Fruit fly (Drosophila melanogaster) whole organism, embryonic: ENCODE results near the gene CG32369.

Source experiments
- Bteb2 ChIP-seq: fragments of 200-800 bp; sonication (Bioruptor generic); optimal IDR thresholded peaks from 2 replicates; lab custom pipeline; 2016; ENCODE audit warnings: missing biosample characterization, missing genetic modification characterization
- CG10147 ChIP-seq: fragments of 200-800 bp; sonication (Bioruptor generic); optimal IDR thresholded peaks from 2 replicates; lab custom pipeline; 2019; ENCODE audit warnings: missing biosample characterization, mild to moderate bottlenecking, missing genetic modification characterization, moderate library complexity
- CG10366 ChIP-seq: fragments of 200-800 bp; sonication (Bioruptor generic); IDR thresholded peaks from 2 replicates; pipeline ENCODE4 v1.3.6; 2022; ENCODE audit warnings: missing biosample characterization, missing genetic modification characterization
- CG10959 ChIP-seq: fragments of 200-800 bp; sonication (Bioruptor generic); IDR thresholded peaks from 2 replicates; pipeline ENCODE4 v1.3.6; 2022; ENCODE audit warnings: missing biosample characterization, missing genetic modification characterization
- CG15073 ChIP-seq: fragments of 200-800 bp; sonication (Bioruptor generic); optimal IDR thresholded peaks from 2 replicates; lab custom pipeline; 2016; ENCODE audit warnings: missing biosample characterization, missing genetic modification characterization
- CG15696 ChIP-seq: fragments of 200-800 bp; sonication (Bioruptor generic); optimal IDR thresholded peaks from 2 replicates; lab custom pipeline; 2019; ENCODE audit warnings: missing biosample characterization, mild to moderate bottlenecking, missing genetic modification characterization, moderate library complexity
- CG16815 ChIP-seq: fragments of 200-800 bp; sonication (Bioruptor generic); optimal IDR thresholded peaks from 3 replicates; lab custom pipeline; 2017; ENCODE audit warnings: missing biosample characterization, mild to moderate bottlenecking, missing genetic modification characterization
- CG17612 ChIP-seq: fragments of 200-800 bp; sonication (Bioruptor generic); IDR thresholded peaks from 2 replicates; pipeline ENCODE4 v1.3.6; 2022; ENCODE audit warnings: missing biosample characterization, missing genetic modification characterization
- CG17912 ChIP-seq: fragments of 200-800 bp; sonication (Bioruptor generic); optimal IDR thresholded peaks from 2 replicates; lab custom pipeline; 2018; ENCODE audit warnings: missing biosample characterization, mild to moderate bottlenecking, missing genetic modification characterization
- CG18476 ChIP-seq: fragments of 200-800 bp; sonication (Bioruptor generic); optimal IDR thresholded peaks from 2 replicates; lab custom pipeline; 2016; ENCODE audit warnings: missing biosample characterization, mild to moderate bottlenecking, missing genetic modification characterization
- CG2116 ChIP-seq: fragments of 200-800 bp; sonication (Bioruptor generic); optimal IDR thresholded peaks from 3 replicates; lab custom pipeline; 2018; ENCODE audit warnings: missing biosample characterization, mild to moderate bottlenecking, missing genetic modification characterization
- CG2120 ChIP-seq: fragments of 200-800 bp; sonication (Bioruptor generic); optimal IDR thresholded peaks from 3 replicates; lab custom pipeline; 2016; ENCODE audit warnings: missing biosample characterization, missing genetic modification characterization
- CG2875 ChIP-seq: fragments of 200-800 bp; sonication (Bioruptor generic); optimal IDR thresholded peaks from 2 replicates; lab custom pipeline; 2017; ENCODE audit warnings: missing biosample characterization, mild to moderate bottlenecking, missing genetic modification characterization, missing genetic modification reagents
- CG2889 ChIP-seq: fragments of 200-800 bp; sonication (Bioruptor generic); IDR thresholded peaks from 3 replicates; pipeline ENCODE4 v1.3.6; 2022; ENCODE audit warnings: missing biosample characterization, missing genetic modification characterization
- CG42726 ChIP-seq: fragments of 200-800 bp; sonication (Bioruptor generic); IDR thresholded peaks from 2 replicates; pipeline ENCODE4 v1.3.6; 2022; ENCODE audit warnings: missing biosample characterization, missing genetic modification characterization; ENCODE audit not compliant: partially characterized antibody
- CG4424 ChIP-seq: fragments of 200-800 bp; sonication (Bioruptor generic); optimal IDR thresholded peaks from 3 replicates; lab custom pipeline; 2016; ENCODE audit warnings: missing biosample characterization, missing genetic modification characterization
- CG6791 ChIP-seq: fragments of 200-800 bp; sonication (Bioruptor generic); IDR thresholded peaks from 3 replicates; pipeline ENCODE4 v1.3.6; 2022; ENCODE audit warnings: missing biosample characterization, missing genetic modification characterization; ENCODE audit not compliant: partially characterized antibody
- CG7372 ChIP-seq: fragments of 200-800 bp; sonication (Bioruptor generic); IDR thresholded peaks from 2 replicates; pipeline ENCODE4 v1.3.6; 2022; ENCODE audit warnings: missing biosample characterization, missing genetic modification characterization
- CG7786 ChIP-seq: fragments of 200-800 bp; sonication (Bioruptor generic); optimal IDR thresholded peaks from 2 replicates; lab custom pipeline; 2016; ENCODE audit warnings: missing biosample characterization, missing genetic modification characterization
- CG7839 ChIP-seq: fragments of 200-800 bp; sonication (Bioruptor generic); optimal IDR thresholded peaks from 3 replicates; lab custom pipeline; 2018; ENCODE audit warnings: missing biosample characterization, mild to moderate bottlenecking, missing genetic modification characterization, moderate library complexity
- CG8924 ChIP-seq: fragments of 200-800 bp; optimal IDR thresholded peaks from 3 replicates; lab custom pipeline; 2019; ENCODE audit warnings: missing biosample characterization, mild to moderate bottlenecking, missing genetic modification characterization, moderate library complexity
- CG9932 ChIP-seq: fragments of 200-800 bp; sonication (Bioruptor generic); IDR thresholded peaks from 2 replicates; pipeline ENCODE4 v1.3.6; 2022; ENCODE audit warnings: missing biosample characterization, missing genetic modification characterization
- CTCF ChIP-seq: fragments of 200-800 bp; sonication (Bioruptor generic); optimal IDR thresholded peaks from 2 replicates; lab custom pipeline; 2017; ENCODE audit warnings: missing biosample characterization, mild to moderate bottlenecking, missing genetic modification characterization, moderate library complexity
- Deaf1 ChIP-seq: fragments of 200-800 bp; optimal IDR thresholded peaks from 3 replicates; lab custom pipeline; 2019; ENCODE audit warnings: missing biosample characterization, mild to moderate bottlenecking, missing genetic modification characterization, moderate library complexity
- Dek ChIP-seq: fragments of 200-800 bp; sonication (Bioruptor generic); optimal IDR thresholded peaks from 3 replicates; lab custom pipeline; 2019; ENCODE audit warnings: missing biosample characterization, mild to moderate bottlenecking, missing genetic modification characterization, moderate library complexity
- Dp ChIP-seq: fragments of 200-800 bp; sonication (Bioruptor generic); optimal IDR thresholded peaks from 2 replicates; lab custom pipeline; 2018; ENCODE audit warnings: missing biosample characterization, mild to moderate bottlenecking, missing genetic modification characterization, moderate library complexity
- Fer1 ChIP-seq: fragments of 200-800 bp; sonication (Bioruptor generic); optimal IDR thresholded peaks from 2 replicates; lab custom pipeline; 2017; ENCODE audit warnings: missing biosample characterization, mild to moderate bottlenecking, missing genetic modification characterization
- H15 ChIP-seq: fragments of 200-800 bp; sonication (Bioruptor generic); IDR thresholded peaks from 3 replicates; pipeline ENCODE4 v1.3.6; 2022; ENCODE audit warnings: missing biosample characterization, missing genetic modification characterization
- Jarid2 ChIP-seq: fragments of 200-800 bp; sonication (Bioruptor generic); optimal IDR thresholded peaks from 3 replicates; lab custom pipeline; 2017; ENCODE audit warnings: mild to moderate bottlenecking, missing biosample characterization, missing genetic modification reagents, missing genetic modification characterization
- Lim3 ChIP-seq: fragments of 200-800 bp; sonication (Bioruptor generic); IDR thresholded peaks from 2 replicates; pipeline ENCODE4 v1.3.6; 2022; ENCODE audit warnings: missing biosample characterization, missing genetic modification characterization
- Mes4 ChIP-seq: fragments of 200-800 bp; sonication (Bioruptor generic); optimal IDR thresholded peaks from 2 replicates; lab custom pipeline; 2016; ENCODE audit warnings: missing biosample characterization, missing genetic modification characterization
- Oli ChIP-seq: fragments of 200-800 bp; sonication (Bioruptor generic); optimal IDR thresholded peaks from 2 replicates; lab custom pipeline; 2018; ENCODE audit warnings: missing biosample characterization, mild to moderate bottlenecking, missing genetic modification characterization, moderate library complexity
- Ravus ChIP-seq: fragments of 200-800 bp; sonication (Bioruptor generic); IDR thresholded peaks from 2 replicates; pipeline ENCODE4 v1.3.6; 2022; ENCODE audit warnings: missing biosample characterization, missing genetic modification characterization
- bowl ChIP-seq: fragments of 200-800 bp; sonication (Bioruptor generic); IDR thresholded peaks from 2 replicates; pipeline ENCODE4 v1.3.6; 2022; ENCODE audit warnings: missing biosample characterization, missing genetic modification characterization
- br ChIP-seq: fragments of >200 bp; optimal IDR thresholded peaks from 2 replicates; lab custom pipeline; 2017
- corto ChIP-seq: fragments of 200-800 bp; sonication (Bioruptor generic); optimal IDR thresholded peaks from 2 replicates; lab custom pipeline; 2016; ENCODE audit warnings: missing biosample characterization, mild to moderate bottlenecking, missing genetic modification characterization, moderate library complexity
- crc ChIP-seq: fragments of 200-800 bp; sonication (Bioruptor generic); optimal IDR thresholded peaks from 2 replicates; lab custom pipeline; 2016; ENCODE audit warnings: missing biosample characterization, missing genetic modification characterization
- cwo ChIP-seq: fragments of 200-800 bp; sonication (Bioruptor generic); optimal IDR thresholded peaks from 3 replicates; lab custom pipeline; 2017; ENCODE audit warnings: missing biosample characterization, missing genetic modification characterization, mild to moderate bottlenecking, moderate library complexity, missing genetic modification reagents
- dati ChIP-seq: fragments of 200-800 bp; sonication (Bioruptor generic); IDR thresholded peaks from 2 replicates; pipeline ENCODE4 v1.3.6; 2022; ENCODE audit warnings: missing biosample characterization, missing genetic modification characterization
- disco-r ChIP-seq: fragments of 200-800 bp; sonication (Bioruptor generic); optimal IDR thresholded peaks from 2 replicates; lab custom pipeline; 2016; ENCODE audit warnings: missing biosample characterization, missing genetic modification characterization
- dmrt99B ChIP-seq: fragments of 200-800 bp; sonication (Bioruptor generic); optimal IDR thresholded peaks from 2 replicates; lab custom pipeline; 2018; ENCODE audit warnings: missing biosample characterization, mild to moderate bottlenecking, missing genetic modification characterization, moderate library complexity
- fd102C ChIP-seq: fragments of 200-800 bp; sonication (Bioruptor generic); optimal IDR thresholded peaks from 2 replicates; lab custom pipeline; 2018; ENCODE audit warnings: missing biosample characterization, mild to moderate bottlenecking, missing genetic modification characterization, moderate library complexity
- ken ChIP-seq: fragments of 200-800 bp; sonication (Bioruptor generic); IDR thresholded peaks from 3 replicates; pipeline ENCODE4 v1.3.6; 2022; ENCODE audit warnings: missing biosample characterization, missing genetic modification characterization
- pan ChIP-seq, 4 experiments: fragments of >200 bp in 3 of 4; fragments of 200-800 bp in 1 of 4; sonication (Bioruptor generic) in 1 of 4; optimal IDR thresholded peaks in 3 of 4; IDR thresholded peaks in 1 of 4; 2 replicates each; pipeline versions ENCODE4 v1.3.6 to Lab custom; 2017 to 2022; ENCODE audit warnings: missing biosample characterization in 2 of 4, missing genetic modification characterization in 2 of 4, mixed read lengths in 1 of 4
- sima ChIP-seq: fragments of 200-800 bp; sonication (Bioruptor generic); optimal IDR thresholded peaks from 2 replicates; lab custom pipeline; 2016; ENCODE audit warnings: missing biosample characterization, missing genetic modification characterization
- sr ChIP-seq: fragments of 200-800 bp; sonication (Bioruptor generic); IDR thresholded peaks from 3 replicates; pipeline ENCODE4 v1.3.6; 2022; ENCODE audit warnings: missing biosample characterization, missing genetic modification characterization
- tll ChIP-seq, 2 experiments: fragments of 200-800 bp in 1 of 2; fragments of >200 bp in 1 of 2; sonication (Bioruptor generic) in 1 of 2; optimal IDR thresholded peaks; 2 replicates each; lab custom pipeline; 2017 to 2019; ENCODE audit warnings: missing biosample characterization in 2 of 2, missing genetic modification characterization in 2 of 2, mild to moderate bottlenecking in 1 of 2, moderate library complexity in 1 of 2
- tup ChIP-seq: fragments of 200-800 bp; sonication (Bioruptor generic); optimal IDR thresholded peaks from 2 replicates; lab custom pipeline; 2016; ENCODE audit warnings: missing biosample characterization, mild to moderate bottlenecking, missing genetic modification characterization, moderate library complexity
- twi ChIP-seq: fragments of 200-800 bp; optimal IDR thresholded peaks from 2 replicates; lab custom pipeline; 2019; ENCODE audit warnings: missing biosample characterization, mild to moderate bottlenecking, missing genetic modification characterization, moderate library complexity
- wek ChIP-seq: fragments of 200-800 bp; sonication (Bioruptor generic); optimal IDR thresholded peaks from 3 replicates; lab custom pipeline; 2018; ENCODE audit warnings: missing biosample characterization, mild to moderate bottlenecking, missing genetic modification characterization, moderate library complexity

CG32369 gene

DNA sequence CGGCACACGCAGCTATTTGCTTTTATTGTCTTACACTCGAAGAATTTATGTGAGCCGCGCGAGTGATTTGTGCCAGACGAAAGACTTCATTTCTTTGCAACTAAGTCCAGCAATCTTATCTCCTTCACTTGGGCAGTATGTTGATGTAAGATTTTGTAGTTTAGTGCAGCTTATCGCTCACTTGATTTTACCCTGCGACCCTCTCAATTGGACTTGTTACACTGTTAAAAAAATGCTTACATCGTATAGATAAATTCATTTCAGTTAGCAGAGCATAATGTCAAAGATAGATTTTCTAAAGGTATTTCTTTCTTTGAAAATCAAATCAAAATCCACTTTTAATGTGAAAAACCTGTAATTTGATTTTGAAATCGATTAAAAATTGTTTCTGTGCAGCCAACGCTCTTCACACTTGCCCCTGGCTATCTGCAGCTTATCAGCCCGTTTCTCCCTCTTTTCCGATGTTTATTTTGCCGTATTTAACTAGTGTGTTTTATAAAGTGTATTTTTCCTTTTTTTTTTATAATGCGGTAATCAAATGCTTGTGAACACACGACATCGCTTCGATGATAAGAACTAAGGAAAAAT is 41.2 kb upstream of the CG32369 start (continued):
- TF ChIP-seq br (lab: Kevin White, UChicago) (no peak), sr (no peak), tll (GFP tag; optimal IDR thresholded peaks at IDR 0.05; lab: Kevin White, UChicago) (no peak), fd102C (GFP tag; lab: Kevin White, UChicago) (no peak), Dek (tag; lab: Kevin White, UChicago) (peak; percentile 84), Jarid2 (GFP tag; lab: Kevin White, UChicago) (peak; percentile 60), CG15696 (tag; lab: Kevin White, UChicago) (peak; percentile 55), pan (optimal IDR thresholded peaks at IDR 0.05; lab: Kevin White, UChicago) (no peak), pan (GFP tag; optimal IDR thresholded peaks at IDR 0.05 in 1 of 2, IDR thresholded peaks at IDR 0.05 in 1 of 2) (peak in 1 of 2 experiments; percentile 92), CG17612 (GFP tag; lab: Robert Waterston, UW) (peak; percentile 54), Mes4 (GFP tag; lab: Kevin White, UChicago) (peak; percentile 74), bowl (GFP tag; lab: Robert Waterston, UW) (no peak; the same call in 1 of the 2 replicates), CG2889 (peak; percentile 61; the same call in 2 of the 3 replicates), CG8924 (tag; lab: Kevin White, UChicago) (peak; percentile 87), CG10959 (GFP tag; lab: Robert Waterston, UW) (peak; percentile 39; the same call in 1 of the 2 replicates), CG18476 (GFP tag; lab: Kevin White, UChicago) (peak; percentile 83), crc (GFP tag; lab: Kevin White, UChicago) (peak; percentile 91), Fer1 (GFP tag; lab: Kevin White, UChicago) (peak; percentile 95), Deaf1 (peak; percentile 68), CG42726 (no peak), CG10147 (GFP tag; lab: Kevin White, UChicago) (peak; percentile 89), CG6791 (GFP tag; lab: Robert Waterston, UW) (no peak), CG10366 (GFP tag; lab: Robert Waterston, UW) (peak; percentile 85), dati (GFP tag; lab: Robert Waterston, UW) (peak; percentile 47; the same call in 1 of the 2 replicates), H15 (GFP tag; lab: Robert Waterston, UW) (peak; percentile 87), CG16815 (peak; percentile 54), cwo (GFP tag; lab: Kevin White, UChicago) (peak; percentile 94), Ravus (peak; percentile 68), sima (GFP tag; lab: Kevin White, UChicago) (peak; percentile 81), tup (peak; percentile 70), Bteb2 (GFP tag; lab: Kevin White, UChicago) (peak; percentile 87), corto (GFP tag; lab: Kevin White, UChicago) (no peak), CG4424 (GFP tag; lab: Kevin White, UChicago) (peak; percentile 88), CG17912 (GFP tag; lab: Kevin White, UChicago) (no peak), CG7839 (tag; lab: Kevin White, UChicago) (peak; percentile 91), CTCF (GFP tag; lab: Kevin White, UChicago) (peak; percentile 28), wek (GFP tag; lab: Kevin White, UChicago) (peak; percentile 9), disco-r (peak; percentile 77), Oli (peak; percentile 88), CG7372 (GFP tag; lab: Robert Waterston, UW) (peak; percentile 63), CG9932 (peak; percentile 80), CG2875 (GFP tag; lab: Kevin White, UChicago) (peak; percentile 60), twi (tag; lab: Kevin White, UChicago) (peak; percentile 44), dmrt99B (tag; lab: Kevin White, UChicago) (peak; percentile 90), ken (peak; percentile 84), CG7786 (peak; percentile 89), Dp (GFP tag; lab: Kevin White, UChicago) (no peak), CG15073 (GFP tag; lab: Kevin White, UChicago) (no peak), CG2116 (GFP tag; lab: Kevin White, UChicago) (peak; percentile 49), CG2120 (GFP tag; lab: Kevin White, UChicago) (peak; percentile 94), Lim3 (GFP tag; lab: Robert Waterston, UW) (0 out of 2 replicates have a peak, but pooled peaks have one; percentile 49)
